Worm (Caenorhabditis elegans) whole organism, late embryonic: ENCODE results near the gene F44E2.8.

Experiments
- C08G9.2 ChIP-seq: sonication (generic microtip); optimal IDR thresholded peaks from 2 replicates; lab custom pipeline; 2016; ENCODE audit warnings: mild to moderate bottlenecking, missing genetic modification characterization, moderate library complexity, missing compliant biosample characterization
- K09A11.1 ChIP-seq: sonication (generic microtip); optimal IDR thresholded peaks from 2 replicates; lab custom pipeline; 2017; ENCODE audit warnings: antibody characterized with exemption, mild to moderate bottlenecking, missing genetic modification characterization, missing compliant biosample characterization; ENCODE audit not compliant: insufficient read depth
- ceh-18 ChIP-seq: sonication (generic microtip); optimal IDR thresholded peaks from 2 replicates; lab custom pipeline; 2016; ENCODE audit warnings: missing genetic modification characterization, missing compliant biosample characterization
- ets-4 ChIP-seq: sonication (generic microtip); optimal IDR thresholded peaks from 2 replicates; lab custom pipeline; 2016; ENCODE audit warnings: missing genetic modification characterization, missing compliant biosample characterization
- eyg-1 ChIP-seq: sonication (generic microtip); optimal IDR thresholded peaks from 2 replicates; lab custom pipeline; 2016; ENCODE audit warnings: missing genotype, missing genetic modification characterization, missing compliant biosample characterization
- hlh-13 ChIP-seq: fragments of 200-800 bp; sonication (Bioruptor generic); optimal IDR thresholded peaks from 2 replicates; lab custom pipeline; 2018; ENCODE audit warnings: mild to moderate bottlenecking, missing genetic modification characterization, missing compliant biosample characterization
- nhr-232 ChIP-seq: sonication (generic microtip); optimal IDR thresholded peaks from 2 replicates; lab custom pipeline; 2016; ENCODE audit warnings: missing genetic modification characterization, missing compliant biosample characterization
- pag-3 ChIP-seq: sonication (generic microtip); optimal IDR thresholded peaks from 2 replicates; lab custom pipeline; 2016; ENCODE audit warnings: missing compliant biosample characterization, missing genetic modification characterization, borderline replicate concordance
- pat-9 ChIP-seq: fragments of 200-800 bp; sonication (Bioruptor generic); optimal IDR thresholded peaks from 2 replicates; lab custom pipeline; 2018; ENCODE audit warnings: mild to moderate bottlenecking, missing genetic modification characterization, moderate library complexity, missing compliant biosample characterization
- pha-4 ChIP-seq: fragments of 150-350 bp; optimal IDR thresholded peaks from 2 replicates; lab custom pipeline; 2018; ENCODE audit warnings: missing biosample characterization, missing genetic modification reagents, missing genetic modification characterization
- pros-1 ChIP-seq: fragments of 150-350 bp; optimal IDR thresholded peaks from 2 replicates; lab custom pipeline; 2014; ENCODE audit warnings: missing biosample characterization, missing genetic modification reagents, missing genetic modification characterization
- sdc-2 ChIP-seq: sonication (generic microtip); optimal IDR thresholded peaks from 2 replicates; lab custom pipeline; 2016; ENCODE audit warnings: missing genotype, missing genetic modification characterization, missing compliant biosample characterization
- tbx-2 ChIP-seq: sonication (generic microtip); optimal IDR thresholded peaks from 2 replicates; lab custom pipeline; 2016; ENCODE audit warnings: missing genetic modification characterization, missing compliant biosample characterization
- unc-3 ChIP-seq, 2 experiments: fragments of 200-800 bp in 1 of 2; sonication (Bioruptor generic) in 1 of 2; sonication (generic microtip) in 1 of 2; conservative IDR thresholded peaks in 1 of 2; optimal IDR thresholded peaks in 1 of 2; 2 replicates each; pipeline versions ENCODE4 v1.3.6 to Lab custom; 2016 to 2022; ENCODE audit warnings: missing compliant biosample characterization in 2 of 2, missing genetic modification characterization in 2 of 2, missing genetic modification reagents in 1 of 2

DNA sequence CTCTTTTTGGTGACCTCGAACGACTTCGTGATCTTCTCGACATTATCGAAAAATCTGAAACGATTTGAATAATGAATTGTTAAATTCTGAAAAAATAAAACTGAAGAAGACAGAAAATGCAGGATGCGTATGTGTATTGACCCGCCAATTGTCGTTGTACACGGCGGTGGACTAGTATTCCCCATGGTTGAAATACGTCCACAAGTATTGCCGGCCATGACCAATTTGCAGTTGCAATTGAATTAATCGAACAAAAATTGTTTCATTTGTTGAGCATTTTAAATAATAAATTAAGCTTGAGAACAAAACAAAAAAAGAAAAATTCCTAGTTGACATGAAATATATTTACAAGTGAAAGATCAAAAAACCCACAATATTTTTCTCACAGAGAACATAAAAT, 20.4 kb downstream of the F44E2.8 start, which contains the start of gene F44E2.3:
- TF ChIP-seq pros-1 (tag; lab: Kevin White, UChicago): no peak
- TF ChIP-seq C08G9.2 (tag; lab: Kevin White, UChicago): peak; percentile 65
- no peak for TF ChIP-seq K09A11.1 (tag; lab: Kevin White, UChicago)
- no peak for TF ChIP-seq sdc-2
- no peak for TF ChIP-seq pag-3
- peak; percentile 31 for TF ChIP-seq tbx-2 (tag; lab: Kevin White, UChicago)
- TF ChIP-seq eyg-1 (tag; lab: Kevin White, UChicago): no peak
- TF ChIP-seq pha-4 (tag; lab: Kevin White, UChicago): no peak
- no peak for TF ChIP-seq pat-9 (tag; lab: Kevin White, UChicago)
- TF ChIP-seq ets-4: peak; percentile 25
- TF ChIP-seq unc-3 (GFP tag; conservative IDR thresholded peaks at IDR 0.05; lab: Robert Waterston, UW): no peak
- no peak for TF ChIP-seq unc-3 (tag; optimal IDR thresholded peaks at IDR 0.05; lab: Kevin White, UChicago)
- TF ChIP-seq hlh-13 (GFP tag; lab: Kevin White, UChicago): no peak
- TF ChIP-seq ceh-18 (tag; lab: Kevin White, UChicago): no peak
- TF ChIP-seq nhr-232 (tag; lab: Kevin White, UChicago): no peak
